Worm (Caenorhabditis elegans) whole organism, L4/young adult: ENCODE data around the gene C39D10.7.
A peak's percentile ranks its signal among the peaks of the same experiment; 100 is the strongest.

Experiments
- W03F9.2 ChIP-seq: fragments of 150-350 bp; optimal IDR thresholded peaks from 2 replicates; lab custom pipeline; 2014; ENCODE audit warnings: missing biosample characterization, missing genetic modification characterization
- dao-5 ChIP-seq: sonication (generic microtip); optimal IDR thresholded peaks from 2 replicates; lab custom pipeline; 2016; ENCODE audit warnings: missing genotype, missing genetic modification characterization, moderate library complexity, missing compliant biosample characterization
- him-1 ChIP-seq: sonication (generic microtip); optimal IDR thresholded peaks from 2 replicates; lab custom pipeline; 2016; ENCODE audit warnings: missing genotype, missing genetic modification reagents, missing genetic modification characterization, missing compliant biosample characterization

C39D10.7 gene

ce11 chrX:7921130-7921529, 7.4 kb upstream of the C39D10.7 start:
- TF ChIP-seq him-1, result no peak
- TF ChIP-seq dao-5 (tag; lab: Kevin White, UChicago), result no peak
- TF ChIP-seq W03F9.2 (tag; lab: Kevin White, UChicago), result no peak

ce11 chrX:7916076-7916475, 2.3 kb upstream of the C39D10.7 start:
- no peak for TF ChIP-seq him-1
- TF ChIP-seq dao-5 (tag; lab: Kevin White, UChicago), result no peak
- no peak for TF ChIP-seq W03F9.2 (tag; lab: Kevin White, UChicago)

- TF ChIP-seq dao-5 (tag; lab: Kevin White, UChicago) (no peak), him-1 (no peak), W03F9.2 (tag; lab: Kevin White, UChicago) (no peak)
Observed at ce11 chrX:7915616-7916015, 1.9 kb upstream of the C39D10.7 start.

ce11 chrX:7906430-7907014, 7.2 kb downstream of the C39D10.7 start, which contains the start of gene C39D10.1:
Gene C39D10.1, plus strand, starts transcription at chrX:7906964.
- TF ChIP-seq W03F9.2 (tag; lab: Kevin White, UChicago), result peak; percentile 4
- TF ChIP-seq him-1, result no peak
- TF ChIP-seq dao-5 (tag; lab: Kevin White, UChicago), result no peak

ce11 chrX:7902976-7903375, 10.8 kb downstream of the C39D10.7 start, which contains the start of gene C39D10.11:
Gene C39D10.11, plus strand, starts transcription at chrX:7903276.
- TF ChIP-seq him-1 (no peak), W03F9.2 (tag; lab: Kevin White, UChicago) (no peak), dao-5 (tag; lab: Kevin White, UChicago) (no peak)

- TF ChIP-seq him-1 (no peak), W03F9.2 (tag; lab: Kevin White, UChicago) (no peak), dao-5 (tag; lab: Kevin White, UChicago) (no peak)
Observed at ce11 chrX:7901840-7902239, 11.9 kb downstream of the C39D10.7 start.

ce11 chrX:7900180-7900579, 13.6 kb downstream of the C39D10.7 start:
- TF ChIP-seq him-1, result no peak
- no peak for TF ChIP-seq W03F9.2 (tag; lab: Kevin White, UChicago)
- no peak for TF ChIP-seq dao-5 (tag; lab: Kevin White, UChicago)

ce11 chrX:7898131-7898530, 15.6 kb downstream of the C39D10.7 start:
- TF ChIP-seq W03F9.2 (tag; lab: Kevin White, UChicago) (peak; percentile 5), him-1 (no peak)

ce11 chrX:7897690-7898089, 16.0 kb downstream of the C39D10.7 start, which contains the start of gene latd-1:
Gene latd-1, minus strand, starts transcription at chrX:7897790.
- TF ChIP-seq him-1 (no peak), W03F9.2 (tag; lab: Kevin White, UChicago) (no peak), dao-5 (tag; lab: Kevin White, UChicago) (no peak)

ce11 chrX:7892296-7892695, 21.4 kb downstream of the C39D10.7 start, which contains the start of gene C39D10.5:
Gene C39D10.5, minus strand, starts transcription at chrX:7892396.
- TF ChIP-seq W03F9.2 (tag; lab: Kevin White, UChicago) (no peak), dao-5 (tag; lab: Kevin White, UChicago) (no peak), him-1 (no peak)

- no peak for TF ChIP-seq dao-5 (tag; lab: Kevin White, UChicago)
- no peak for TF ChIP-seq him-1
Observed at ce11 chrX:7888915-7889314, 24.8 kb downstream of the C39D10.7 start, which contains the start of gene C39D10.2. Gene C39D10.2, plus strand, starts transcription at chrX:7889215.

- TF ChIP-seq dao-5 (tag; lab: Kevin White, UChicago), result no peak
Observed at ce11 chrX:7886200-7886599, 27.5 kb downstream of the C39D10.7 start.

- TF ChIP-seq W03F9.2 (tag; lab: Kevin White, UChicago), result no peak
- no peak for TF ChIP-seq him-1
- TF ChIP-seq dao-5 (tag; lab: Kevin White, UChicago), result no peak
Observed at ce11 chrX:7883994-7884393, 29.7 kb downstream of the C39D10.7 start, which contains the start of gene pcyt-2.2. Gene pcyt-2.2, plus strand, starts transcription at chrX:7884294.

ce11 chrX:7881307-7881706, 32.4 kb downstream of the C39D10.7 start:
- TF ChIP-seq W03F9.2 (tag; lab: Kevin White, UChicago) (no peak), him-1 (no peak), dao-5 (tag; lab: Kevin White, UChicago) (no peak)

ce11 chrX:7880848-7881247, 32.9 kb downstream of the C39D10.7 start, which contains the start of gene C39D10.8:
Gene C39D10.8, minus strand, starts transcription at chrX:7880948.
- TF ChIP-seq dao-5 (tag; lab: Kevin White, UChicago) (no peak), W03F9.2 (tag; lab: Kevin White, UChicago) (no peak), him-1 (no peak)
